Worm (Caenorhabditis elegans) whole organism, late embryonic: ENCODE results near the gene EGAP9.3.

Experiments
- ets-4 ChIP-seq: sonication (generic microtip); optimal IDR thresholded peaks from 2 replicates; lab custom pipeline; 2016; ENCODE audit warnings: missing genetic modification characterization, missing compliant biosample characterization
- nhr-11 ChIP-seq: fragments of 150-350 bp; optimal IDR thresholded peaks from 2 replicates; lab custom pipeline; 2014; ENCODE audit warnings: missing biosample characterization, missing genetic modification characterization
- npax-4 ChIP-seq: sonication (generic microtip); optimal IDR thresholded peaks from 2 replicates; lab custom pipeline; 2016; ENCODE audit warnings: missing genetic modification characterization, missing compliant biosample characterization

- TF ChIP-seq nhr-11 (no peak), npax-4 (tag; lab: Kevin White, UChicago) (no peak), ets-4 (tag; lab: Kevin White, UChicago) (no peak)
Measured at ce11 chrV:6593700-6594244, 13.8 kb upstream of the EGAP9.3 start, which contains the start of gene hcp-1.
